Worm (Caenorhabditis elegans) whole organism, young adult: ENCODE results near the gene tbx-35.

Experiments used
- atf-7 ChIP-seq: sonication (generic microtip); optimal IDR thresholded peaks from 2 replicates; lab custom pipeline; 2017; ENCODE audit warnings: mild to moderate bottlenecking, missing genetic modification characterization, missing compliant biosample characterization
- ceh-79 ChIP-seq: sonication (generic microtip); optimal IDR thresholded peaks from 2 replicates; lab custom pipeline; 2017; ENCODE audit warnings: mild to moderate bottlenecking, missing genetic modification characterization, missing compliant biosample characterization
- egl-44 ChIP-seq: fragments of 200-800 bp; sonication (Bioruptor generic); IDR thresholded peaks from 2 replicates; pipeline ENCODE4 v1.3.6; 2022; ENCODE audit warnings: missing genetic modification reagents, missing genetic modification characterization, missing compliant biosample characterization
- ets-4 ChIP-seq: fragments of 200-800 bp; sonication (Bioruptor generic); optimal IDR thresholded peaks from 2 replicates; lab custom pipeline; 2018; ENCODE audit warnings: mild to moderate bottlenecking, missing genetic modification characterization, missing compliant biosample characterization
- nhr-120 ChIP-seq: fragments of 200-800 bp; sonication (Bioruptor generic); IDR thresholded peaks from 2 replicates; pipeline ENCODE4 v1.3.6; 2022; ENCODE audit warnings: missing genetic modification characterization, missing compliant biosample characterization
- snpc-4 ChIP-seq, 5 experiments: fragments of 150-350 bp in 1 of 5; sonication (generic microtip) in 4 of 5; optimal IDR thresholded peaks; 2 replicates each; lab custom pipeline; 2014 to 2018; ENCODE audit warnings: missing genetic modification characterization in 5 of 5, missing biosample characterization in 3 of 5, antibody characterized with exemption in 2 of 5, mild to moderate bottlenecking in 2 of 5, missing compliant biosample characterization in 2 of 5, missing genotype in 2 of 5, moderate library complexity in 2 of 5, missing genetic modification reagents in 1 of 5

- TF ChIP-seq snpc-4 (GFP tag; optimal IDR thresholded peaks at IDR 0.05; lab: Kevin White, UChicago), result no peak
- no peak for TF ChIP-seq snpc-4 (tag; optimal IDR thresholded peaks at IDR 0.05; lab: Kevin White, UChicago)
- TF ChIP-seq atf-7 (tag; lab: Kevin White, UChicago), result no peak
- no peak for TF ChIP-seq nhr-120 (GFP tag; lab: Robert Waterston, UW)
- TF ChIP-seq egl-44 (GFP tag; lab: Robert Waterston, UW), result no peak
- no peak for TF ChIP-seq ets-4 (GFP tag; lab: Kevin White, UChicago)
- TF ChIP-seq ceh-79, result no peak
These were observed 31.2 kb upstream of the tbx-35 start, which contains the start of gene ins-11 for ce11 chrII:5556431-5556830.
